Worm (Caenorhabditis elegans) whole organism, young adult: ENCODE results near the gene nhr-116.

Experiments
- F22D6.2 ChIP-seq: sonication (generic microtip); optimal IDR thresholded peaks from 2 replicates; lab custom pipeline; 2016; ENCODE audit warnings: mild to moderate bottlenecking, missing genetic modification characterization, missing compliant biosample characterization
- ceh-100 ChIP-seq: fragments of 200-800 bp; sonication (Bioruptor generic); IDR thresholded peaks from 2 replicates; pipeline ENCODE4 v1.3.6; 2022; ENCODE audit warnings: missing genetic modification reagents, missing genetic modification characterization, missing compliant biosample characterization
- ceh-91 ChIP-seq: fragments of 200-800 bp; sonication (Bioruptor generic); IDR thresholded peaks from 2 replicates; pipeline ENCODE4 v1.3.6; 2022; ENCODE audit warnings: missing genetic modification reagents, missing genetic modification characterization, missing compliant biosample characterization
- ekl-4 ChIP-seq: fragments of 200-800 bp; sonication (Bioruptor generic); IDR thresholded peaks from 2 replicates; pipeline ENCODE4 v1.3.6; 2022; ENCODE audit warnings: missing genetic modification reagents, missing genetic modification characterization, missing compliant biosample characterization
- lin-54 ChIP-seq: fragments of 200-800 bp; sonication (Bioruptor generic); optimal IDR thresholded peaks from 2 replicates; lab custom pipeline; 2018; ENCODE audit warnings: mild to moderate bottlenecking, missing genetic modification characterization, missing compliant biosample characterization
- mcd-1 ChIP-seq: fragments of 200-800 bp; sonication (Bioruptor generic); IDR thresholded peaks from 2 replicates; pipeline ENCODE4 v1.3.6; 2022; ENCODE audit warnings: missing genetic modification reagents, missing genetic modification characterization, missing compliant biosample characterization
- sptf-2 ChIP-seq: fragments of 200-800 bp; sonication (Bioruptor generic); optimal IDR thresholded peaks from 2 replicates; lab custom pipeline; 2018; ENCODE audit warnings: mild to moderate bottlenecking, missing genetic modification characterization, missing compliant biosample characterization
- tbp1 ChIP-seq: fragments of 200-800 bp; sonication (Bioruptor generic); optimal IDR thresholded peaks from 2 replicates; lab custom pipeline; 2018; ENCODE audit warnings: mild to moderate bottlenecking, missing genetic modification characterization, missing compliant biosample characterization
- unc-62 ChIP-seq: fragments of 150-350 bp; optimal IDR thresholded peaks from 2 replicates; lab custom pipeline; 2014; ENCODE audit warnings: missing biosample characterization, missing genetic modification reagents, missing genetic modification characterization

DNA sequence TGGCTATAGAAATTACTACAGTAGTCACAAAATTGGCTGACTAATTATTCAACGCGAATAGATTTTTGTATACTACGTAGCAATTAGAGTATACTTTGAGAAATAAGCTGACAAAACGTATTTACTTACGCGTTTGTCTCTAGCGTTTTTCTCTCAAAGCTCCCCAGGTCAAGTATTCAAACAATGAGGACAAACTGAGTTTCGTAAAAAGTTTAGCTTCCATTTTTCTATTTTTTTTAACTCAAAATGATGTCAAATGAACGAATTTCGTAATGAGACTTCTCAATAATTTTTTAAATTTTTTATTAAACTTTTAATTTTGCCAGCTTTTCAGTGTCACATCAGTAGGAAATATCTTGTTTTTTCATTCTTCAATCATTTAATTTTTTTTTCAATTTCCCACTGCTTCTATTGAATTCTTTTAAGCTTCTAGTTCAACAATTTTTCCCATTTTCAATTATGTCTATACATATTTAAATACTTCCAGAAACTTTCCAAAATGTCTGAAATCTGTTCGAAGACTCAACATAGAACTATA lies 23.2 kb upstream of the nhr-116 start, which contains the start of the genes ifas-2 and fbxa-44:
- TF ChIP-seq lin-54 (GFP tag; lab: Kevin White, UChicago) (no peak), unc-62 (GFP tag; lab: Kevin White, UChicago) (no peak), ceh-91 (no peak), mcd-1 (no peak), ekl-4 (GFP tag; lab: Robert Waterston, UW) (no peak), tbp1 (no peak), ceh-100 (GFP tag; lab: Robert Waterston, UW) (no peak), sptf-2 (GFP tag; lab: Kevin White, UChicago) (no peak), F22D6.2 (no peak)
